Worm (Caenorhabditis elegans) whole organism, L3 larva: ENCODE measurements around the gene lpd-9.

Source experiments
- R02D3.7 ChIP-seq: fragments of 150-350 bp; optimal IDR thresholded peaks from 2 replicates; lab custom pipeline; 2014; ENCODE audit warnings: missing biosample characterization, missing genetic modification characterization
- ama-1 ChIP-seq: fragments of 150-350 bp; optimal IDR thresholded peaks from 2 replicates; lab custom pipeline; 2018
- ceh-28 ChIP-seq: fragments of 150-350 bp; optimal IDR thresholded peaks from 2 replicates; lab custom pipeline; 2014; ENCODE audit warnings: missing biosample characterization, missing genetic modification reagents, missing genetic modification characterization
- egl-27 ChIP-seq: sonication (generic microtip); optimal IDR thresholded peaks from 4 replicates; lab custom pipeline; 2017; ENCODE audit warnings: missing biosample characterization, missing genetic modification reagents, missing genetic modification characterization
- elt-2 ChIP-seq: sonication (generic microtip); optimal IDR thresholded peaks from 2 replicates; lab custom pipeline; 2016; ENCODE audit warnings: missing genetic modification reagents, mild to moderate bottlenecking, missing genetic modification characterization, missing compliant biosample characterization
- elt-3 ChIP-seq, 3 experiments: fragments of 150-350 bp in 1 of 3; sonication (generic microtip) in 2 of 3; optimal IDR thresholded peaks; 2 replicates in 2 of 3; 4 replicates in 1 of 3; lab custom pipeline; 2014 to 2017; ENCODE audit warnings: missing biosample characterization in 3 of 3, missing genetic modification characterization in 3 of 3
- nhr-11 ChIP-seq: fragments of 150-350 bp; optimal IDR thresholded peaks from 2 replicates; lab custom pipeline; 2014; ENCODE audit warnings: missing biosample characterization, missing genetic modification characterization
- nhr-12 ChIP-seq: fragments of 150-350 bp; optimal IDR thresholded peaks from 2 replicates; lab custom pipeline; 2014; ENCODE audit warnings: missing biosample characterization, missing genetic modification characterization
- nhr-67 ChIP-seq: fragments of 150-350 bp; optimal IDR thresholded peaks from 2 replicates; lab custom pipeline; 2014; ENCODE audit warnings: missing biosample characterization, missing genetic modification characterization
- nhr-77 ChIP-seq: fragments of 150-350 bp; optimal IDR thresholded peaks from 2 replicates; lab custom pipeline; 2014; ENCODE audit warnings: missing biosample characterization, missing genetic modification characterization
- snpc-4 ChIP-seq: fragments of 150-350 bp; optimal IDR thresholded peaks from 2 replicates; lab custom pipeline; 2014; ENCODE audit warnings: missing biosample characterization, missing genetic modification characterization
- unc-62 ChIP-seq: fragments of 150-350 bp; sonication (generic microtip); optimal IDR thresholded peaks from 4 replicates; lab custom pipeline; 2014; ENCODE audit warnings: missing biosample characterization, missing genetic modification reagents, missing genetic modification characterization
- zag-1 ChIP-seq: fragments of 150-350 bp; optimal IDR thresholded peaks from 2 replicates; lab custom pipeline; 2014; ENCODE audit warnings: missing biosample characterization, missing genetic modification characterization
- ztf-4 ChIP-seq: fragments of 150-350 bp; optimal IDR thresholded peaks from 2 replicates; lab custom pipeline; 2014; ENCODE audit warnings: missing biosample characterization, missing genetic modification characterization

- no peak for TF ChIP-seq egl-27
- TF ChIP-seq ama-1 (lab: Kevin White, UChicago), result no peak
- TF ChIP-seq snpc-4 (tag; lab: Kevin White, UChicago), result no peak
- no peak for TF ChIP-seq nhr-77
- no peak for TF ChIP-seq ceh-28
- TF ChIP-seq ztf-4, result no peak
- TF ChIP-seq elt-3 (tag; optimal IDR thresholded peaks at IDR 0.05; lab: Kevin White, UChicago), result no peak
- TF ChIP-seq unc-62 (GFP tag; lab: Kevin White, UChicago), result no peak
- no peak for TF ChIP-seq nhr-11 (tag; lab: Kevin White, UChicago)
- no peak for TF ChIP-seq elt-2
- no peak for TF ChIP-seq R02D3.7 (tag; lab: Kevin White, UChicago)
- TF ChIP-seq zag-1 (tag; lab: Kevin White, UChicago), result no peak
- TF ChIP-seq nhr-12 (tag; lab: Kevin White, UChicago), result no peak
- no peak for TF ChIP-seq nhr-67 (tag; lab: Kevin White, UChicago)
These were observed 18.5 kb upstream of the lpd-9 start, which contains the start of gene col-152 for ce11 chrV:10560621-10561020.
